Worm (Caenorhabditis elegans): ENCODE measurements around the gene srg-5.

- TF ChIP-seq ztf-29 (GFP tag; IDR thresholded peaks at IDR 0.05), result no peak
- no peak for TF ChIP-seq med-1 (GFP tag; optimal IDR thresholded peaks at IDR 0.05; ENCODE audit: insufficient read depth)
- TF ChIP-seq ref-1 (GFP tag; conservative IDR thresholded peaks at IDR 0.05), result no peak
- no peak for TF ChIP-seq ztf-23 (GFP tag; IDR thresholded peaks at IDR 0.05)
- no peak for TF ChIP-seq flt-1 (GFP tag; IDR thresholded peaks at IDR 0.05)
- TF ChIP-seq tab-1 (GFP tag; IDR thresholded peaks at IDR 0.05), result no peak
- TF ChIP-seq cog-1 (tag; optimal IDR thresholded peaks at IDR 0.05), result no peak
- TF ChIP-seq klf-2 (GFP tag; conservative IDR thresholded peaks at IDR 0.05), result no peak
Observed at ce11 chrIII:6287195-6287594, 22.8 kb upstream of the srg-5 start, which contains the start of gene F47D12.6.
